Fruit fly (Drosophila melanogaster) whole organism, embryonic: ENCODE results near the gene dUTPase.

Source experiments
- CG12236 ChIP-seq: fragments of 200-800 bp; sonication (Bioruptor generic); optimal IDR thresholded peaks from 2 replicates; lab custom pipeline; 2016; ENCODE audit warnings: missing biosample characterization, missing genetic modification characterization
- CG12391 ChIP-seq: fragments of 200-800 bp; sonication (Bioruptor generic); optimal IDR thresholded peaks from 3 replicates; lab custom pipeline; 2018; ENCODE audit warnings: missing biosample characterization, mild to moderate bottlenecking, missing genetic modification characterization, moderate library complexity
- CG14014 ChIP-seq: fragments of 200-800 bp; sonication (Bioruptor generic); IDR thresholded peaks from 2 replicates; pipeline ENCODE4 v1.3.6; 2022; ENCODE audit warnings: missing biosample characterization, missing genetic modification characterization
- CG17328 ChIP-seq: fragments of 200-800 bp; sonication (Bioruptor generic); IDR thresholded peaks from 2 replicates; pipeline ENCODE4 v1.3.6; 2022; ENCODE audit warnings: missing biosample characterization, missing genetic modification characterization
- CG4282 ChIP-seq: fragments of 200-800 bp; sonication (Bioruptor generic); optimal IDR thresholded peaks from 2 replicates; lab custom pipeline; 2016; ENCODE audit warnings: missing biosample characterization, missing genetic modification characterization
- CG8089 ChIP-seq: fragments of 200-800 bp; sonication (Bioruptor generic); optimal IDR thresholded peaks from 3 replicates; lab custom pipeline; 2016; ENCODE audit warnings: missing biosample characterization, missing genetic modification characterization
- Lpt ChIP-seq: fragments of >200 bp; optimal IDR thresholded peaks from 2 replicates; lab custom pipeline; 2018; ENCODE audit warnings: missing biosample characterization, missing genetic modification characterization
- cas ChIP-seq: fragments of 200-800 bp; sonication (Bioruptor generic); IDR thresholded peaks from 2 replicates; pipeline ENCODE4 v1.3.6; 2022; ENCODE audit warnings: missing biosample characterization, missing genetic modification characterization
- stwl ChIP-seq: fragments of 200-800 bp; sonication (Bioruptor generic); optimal IDR thresholded peaks from 3 replicates; lab custom pipeline; 2018; ENCODE audit warnings: missing biosample characterization, mild to moderate bottlenecking, missing genetic modification characterization, moderate library complexity

- no peak for TF ChIP-seq CG12236
- no peak for TF ChIP-seq CG12391 (tag; lab: Kevin White, UChicago)
- no peak for TF ChIP-seq Lpt (GFP tag; lab: Kevin White, UChicago)
- TF ChIP-seq cas (GFP tag; lab: Robert Waterston, UW), result no peak
- no peak for TF ChIP-seq CG14014
- no peak for TF ChIP-seq stwl
- no peak for TF ChIP-seq CG17328 (GFP tag; lab: Robert Waterston, UW)
- no peak for TF ChIP-seq CG4282 (GFP tag; lab: Kevin White, UChicago)
- no peak for TF ChIP-seq CG8089 (GFP tag; lab: Kevin White, UChicago)
Observed at dm6 chr2L:11016695-11017094, 5.6 kb downstream of the dUTPase start, which contains the start of gene CG14913.
